Fruit fly (Drosophila melanogaster) whole organism: ENCODE measurements around the gene sev.

Experiments used
- CG8478 ChIP-seq: fragments of >200 bp; optimal IDR thresholded peaks from 2 replicates; lab custom pipeline; 2018; ENCODE audit warnings: inconsistent platforms
- Dll ChIP-seq: fragments of >200 bp; optimal IDR thresholded peaks from 2 replicates; lab custom pipeline; 2017
- EcR ChIP-seq, 2 experiments: fragments of >200 bp; optimal IDR thresholded peaks; 2 replicates each; lab custom pipeline; 2017; ENCODE audit warnings: missing biosample characterization in 2 of 2, missing genetic modification characterization in 2 of 2, missing genetic modification reagents in 2 of 2
- pan ChIP-seq: fragments of >200 bp; optimal IDR thresholded peaks from 2 replicates; lab custom pipeline; 2017
- psq ChIP-seq: fragments of >200 bp; optimal IDR thresholded peaks from 2 replicates; lab custom pipeline; 2017
- usp ChIP-seq: fragments of >200 bp; optimal IDR thresholded peaks from 2 replicates; lab custom pipeline; 2017; ENCODE audit warnings: missing biosample characterization, missing genetic modification characterization, mixed read lengths

dm6 chrX:11059519-11059918 is 26.6 kb downstream of the sev start, which contains the start of gene CG1545:
- TF ChIP-seq psq: no peak
- TF ChIP-seq CG8478 (lab: Kevin White, UChicago): no peak
- TF ChIP-seq usp (GFP tag; lab: Kevin White, UChicago): no peak
- TF ChIP-seq pan: no peak
- no peak for TF ChIP-seq EcR (GFP tag; optimal IDR thresholded peaks at IDR 0.05; lab: Kevin White, UChicago)
- TF ChIP-seq Dll (lab: Kevin White, UChicago): no peak
